Worm (Caenorhabditis elegans): ENCODE data around the gene T20G5.9.

The T20G5.9 gene

DNA sequence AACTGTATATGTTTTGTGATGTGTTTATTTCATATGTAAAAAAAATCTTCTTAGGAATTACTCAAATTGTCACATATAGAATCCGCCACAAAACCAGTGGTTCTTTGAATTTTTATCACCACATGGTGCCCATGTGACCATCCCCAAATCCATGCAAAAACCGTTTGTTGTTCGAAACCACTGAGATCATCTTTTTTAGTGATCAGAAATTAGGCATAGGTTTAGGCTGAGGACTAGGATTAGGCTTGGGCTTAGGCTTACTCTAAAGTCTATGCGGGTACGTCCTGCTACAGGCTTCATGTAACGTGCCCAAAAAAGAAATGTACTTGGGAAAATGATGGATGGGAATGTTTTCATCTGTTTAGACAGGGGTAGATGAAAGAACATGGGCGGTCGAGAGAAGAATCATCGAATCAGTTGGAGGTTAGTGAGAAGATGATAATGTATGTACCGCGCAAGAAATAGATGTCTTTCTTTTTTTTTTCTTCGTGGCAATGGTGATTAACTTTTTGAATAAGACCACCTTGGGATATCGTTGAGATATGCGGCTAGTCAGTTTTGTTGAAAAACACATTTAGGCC lies 26.7 kb downstream of the T20G5.9 start (continued):
- TF ChIP-seq fkh-8 (tag; optimal IDR thresholded peaks at IDR 0.05) (no peak), unc-130 (tag; optimal IDR thresholded peaks at IDR 0.05) (no peak), nhr-85 (tag) (peak; percentile 52), nhr-47 (tag; optimal IDR thresholded peaks at IDR 0.05) (no peak), ceh-63 (GFP tag; optimal IDR thresholded peaks at IDR 0.05) (no peak), pax-3 (tag; optimal IDR thresholded peaks at IDR 0.05) (no peak), nhr-237 (tag; optimal IDR thresholded peaks at IDR 0.05) (no peak), C34B4.2 (tag; optimal IDR thresholded peaks at IDR 0.05) (no peak), mef-2 (tag; optimal IDR thresholded peaks at IDR 0.05) (no peak), hlh-4 (tag; optimal IDR thresholded peaks at IDR 0.05) (no peak), C16A3.4 (tag; optimal IDR thresholded peaks at IDR 0.05) (no peak), ceh-82 (tag; optimal IDR thresholded peaks at IDR 0.05) (no peak), swsn-7 (tag; optimal IDR thresholded peaks at IDR 0.05) (no peak), skn-1 (tag; optimal IDR thresholded peaks at IDR 0.05) (no peak), hlh-17 (GFP tag; optimal IDR thresholded peaks at IDR 0.05; ENCODE audit: borderline replicate concordance) (no peak), mep-1 (tag; optimal IDR thresholded peaks at IDR 0.05) (no peak), Y116A8C.19 (tag; optimal IDR thresholded peaks at IDR 0.05; ENCODE audit: borderline replicate concordance) (no peak), F16B12.6 (tag; optimal IDR thresholded peaks at IDR 0.05) (no peak), dsc-1 (tag; optimal IDR thresholded peaks at IDR 0.05) (no peak), alr-1 (tag; optimal IDR thresholded peaks at IDR 0.05; ENCODE audit: borderline replicate concordance) (no peak), nhr-76 (tag; optimal IDR thresholded peaks at IDR 0.05) (no peak), lir-3 (tag; optimal IDR thresholded peaks at IDR 0.05; ENCODE audit: poor library complexity) (no peak), fkh-4 (tag; optimal IDR thresholded peaks at IDR 0.05; ENCODE audit: borderline replicate concordance) (no peak), hpl-2 (GFP tag; optimal IDR thresholded peaks at IDR 0.05) (no peak), nhr-28 (tag; optimal IDR thresholded peaks at IDR 0.05) (no peak), aha-1 (tag; optimal IDR thresholded peaks at IDR 0.05) (no peak), elt-3 (tag; optimal IDR thresholded peaks at IDR 0.05) (peak in 2 of 6 experiments; percentile 19 to 79), blmp-1 (tag; optimal IDR thresholded peaks at IDR 0.05) (peak; percentile 62), nhr-20 (tag; optimal IDR thresholded peaks at IDR 0.05) (peak; percentile 27), lin-14 (GFP tag; optimal IDR thresholded peaks at IDR 0.05) (peak; percentile 51), dpl-1 (GFP tag; optimal IDR thresholded peaks at IDR 0.05) (no peak)

DNA sequence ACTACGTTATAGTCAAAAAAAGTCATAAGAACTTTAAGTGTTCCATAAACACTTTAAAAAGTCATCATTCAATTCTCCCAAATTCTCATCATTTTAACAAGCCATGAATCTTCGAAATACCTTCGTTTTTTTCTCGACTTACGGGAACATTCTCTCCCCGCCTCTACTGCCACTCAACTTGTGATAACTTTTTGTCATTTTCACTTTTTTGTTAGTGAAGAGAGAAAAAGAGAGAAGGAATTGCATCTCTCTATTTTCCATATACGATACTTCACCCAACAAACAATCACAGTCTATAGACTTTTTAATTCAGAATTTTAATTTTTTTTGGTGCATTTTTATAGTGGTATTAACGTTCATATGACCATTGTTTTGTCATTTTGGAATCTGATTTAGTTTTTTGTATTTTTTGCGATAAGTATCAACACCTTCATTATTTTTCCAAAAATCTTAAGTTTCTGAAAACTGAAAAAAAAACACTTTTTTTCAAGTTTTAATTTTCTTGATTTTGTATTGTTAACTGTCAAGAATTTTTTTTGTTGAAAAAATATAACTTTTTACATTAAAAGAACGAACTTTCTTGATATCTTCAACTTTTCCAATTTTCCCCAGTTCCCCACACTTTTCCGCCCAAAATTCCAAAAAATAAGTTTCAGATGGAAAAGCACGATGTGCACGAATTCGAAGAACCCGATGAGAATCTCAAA lies 29.0 kb downstream of the T20G5.9 start, which contains the start of gene Y70G10A.3:
Y70G10A.3 (plus strand) TSS at position 657 of the 707 bp plus-strand sequence.
- TF ChIP-seq C04F5.9 (tag; optimal IDR thresholded peaks at IDR 0.05) (no peak), blmp-1 (tag; optimal IDR thresholded peaks at IDR 0.05) (peak; percentile 92), skn-1 (tag; optimal IDR thresholded peaks at IDR 0.05) (no peak), jun-1 (tag; optimal IDR thresholded peaks at IDR 0.05) (no peak), ceh-82 (tag; optimal IDR thresholded peaks at IDR 0.05) (no peak), C34B4.2 (tag; optimal IDR thresholded peaks at IDR 0.05) (no peak), hlh-17 (GFP tag; optimal IDR thresholded peaks at IDR 0.05; ENCODE audit: borderline replicate concordance) (no peak), F16B12.6 (tag; optimal IDR thresholded peaks at IDR 0.05) (no peak), hpl-2 (GFP tag; optimal IDR thresholded peaks at IDR 0.05) (no peak), unc-62 (GFP tag; optimal IDR thresholded peaks at IDR 0.05) (no peak), sup-37 (GFP tag; optimal IDR thresholded peaks at IDR 0.05) (no peak), nhr-90 (tag; optimal IDR thresholded peaks at IDR 0.05; ENCODE audit: poor library complexity) (no peak), irx-1 (tag; optimal IDR thresholded peaks at IDR 0.05) (no peak), lin-15B (tag; optimal IDR thresholded peaks at IDR 0.05) (no peak), ztf-11 (tag; optimal IDR thresholded peaks at IDR 0.05) (no peak), sox-4 (tag; optimal IDR thresholded peaks at IDR 0.05) (no peak), mdl-1 (tag; optimal IDR thresholded peaks at IDR 0.05) (no peak), fkh-8 (tag; optimal IDR thresholded peaks at IDR 0.05) (no peak), elt-3 (tag; optimal IDR thresholded peaks at IDR 0.05) (peak in 1 of 6 experiments; percentile 78), pag-3 (tag; optimal IDR thresholded peaks at IDR 0.05; ENCODE audit: borderline replicate concordance, insufficient read depth) (no peak), lir-3 (tag; optimal IDR thresholded peaks at IDR 0.05; ENCODE audit: poor library complexity) (no peak), swsn-7 (tag; optimal IDR thresholded peaks at IDR 0.05) (no peak), ztf-4 (tag; optimal IDR thresholded peaks at IDR 0.05) (no peak), fos-1 (tag; optimal IDR thresholded peaks at IDR 0.05) (no peak), ceh-63 (GFP tag; optimal IDR thresholded peaks at IDR 0.05) (no peak), alr-1 (tag; optimal IDR thresholded peaks at IDR 0.05; ENCODE audit: borderline replicate concordance) (no peak), nhr-76 (tag; optimal IDR thresholded peaks at IDR 0.05) (no peak), ceh-90 (tag; optimal IDR thresholded peaks at IDR 0.05) (no peak), efl-1 (optimal IDR thresholded peaks at IDR 0.05) (no peak), efl-1 (GFP tag; optimal IDR thresholded peaks at IDR 0.05 in 1 of 2) (no peak), ets-5 (GFP tag; IDR thresholded peaks at IDR 0.05) (no peak)

Measured in whole organism, L1 larva.